Fruit fly (Drosophila melanogaster) whole organism, embryonic: ENCODE results near the gene CG7320.

Experiments
- Abd-B ChIP-seq: fragments of 200-800 bp; sonication (Bioruptor generic); optimal IDR thresholded peaks from 2 replicates; lab custom pipeline; 2018; ENCODE audit warnings: missing biosample characterization, mild to moderate bottlenecking, missing genetic modification characterization, moderate library complexity
- C15 ChIP-seq: fragments of 200-800 bp; sonication (Bioruptor generic); IDR thresholded peaks from 3 replicates; pipeline ENCODE4 v1.3.6; 2022; ENCODE audit warnings: missing biosample characterization, missing genetic modification characterization
- CG10431 ChIP-seq: fragments of 200-800 bp; sonication (Bioruptor generic); optimal IDR thresholded peaks from 3 replicates; lab custom pipeline; 2018; ENCODE audit warnings: missing biosample characterization, mild to moderate bottlenecking, missing genetic modification characterization
- CG11247 ChIP-seq: fragments of 200-800 bp; sonication (Bioruptor generic); IDR thresholded peaks from 2 replicates; pipeline ENCODE4 v1.3.6; 2022; ENCODE audit warnings: missing biosample characterization, missing genetic modification characterization
- CG15269 ChIP-seq: fragments of 200-800 bp; sonication (Bioruptor generic); optimal IDR thresholded peaks from 2 replicates; lab custom pipeline; 2018; ENCODE audit warnings: missing biosample characterization, mild to moderate bottlenecking, missing genetic modification characterization, moderate library complexity
- CG16815 ChIP-seq: fragments of 200-800 bp; sonication (Bioruptor generic); optimal IDR thresholded peaks from 3 replicates; lab custom pipeline; 2017; ENCODE audit warnings: missing biosample characterization, mild to moderate bottlenecking, missing genetic modification characterization
- CG30020 ChIP-seq: fragments of 200-800 bp; optimal IDR thresholded peaks from 2 replicates; lab custom pipeline; 2019; ENCODE audit warnings: missing biosample characterization, mild to moderate bottlenecking, missing genetic modification characterization, moderate library complexity
- CG32772 ChIP-seq: fragments of 200-800 bp; sonication (Bioruptor generic); IDR thresholded peaks from 2 replicates; pipeline ENCODE4 v1.3.6; 2022; ENCODE audit warnings: missing biosample characterization, missing genetic modification characterization
- CG3847 ChIP-seq: fragments of 200-800 bp; sonication (Bioruptor generic); IDR thresholded peaks from 2 replicates; pipeline ENCODE4 v1.3.6; 2022; ENCODE audit warnings: missing biosample characterization, missing genetic modification characterization
- CG4424 ChIP-seq: fragments of 200-800 bp; sonication (Bioruptor generic); optimal IDR thresholded peaks from 3 replicates; lab custom pipeline; 2016; ENCODE audit warnings: missing biosample characterization, missing genetic modification characterization
- CG4707 ChIP-seq: fragments of 200-800 bp; sonication (Bioruptor generic); optimal IDR thresholded peaks from 2 replicates; lab custom pipeline; 2018; ENCODE audit warnings: missing biosample characterization, mild to moderate bottlenecking, missing genetic modification characterization, moderate library complexity
- CG4820 ChIP-seq: fragments of 200-800 bp; sonication (Bioruptor generic); optimal IDR thresholded peaks from 3 replicates; lab custom pipeline; 2016; ENCODE audit warnings: missing biosample characterization, missing genetic modification characterization
- CG6765 ChIP-seq: fragments of 200-800 bp; sonication (Bioruptor generic); optimal IDR thresholded peaks from 3 replicates; lab custom pipeline; 2017; ENCODE audit warnings: missing biosample characterization, mild to moderate bottlenecking, missing genetic modification characterization
- CG8281 ChIP-seq: fragments of 200-800 bp; sonication (Bioruptor generic); optimal IDR thresholded peaks from 2 replicates; lab custom pipeline; 2018; ENCODE audit warnings: missing biosample characterization, mild to moderate bottlenecking, missing genetic modification characterization, moderate library complexity
- CG8359 ChIP-seq: fragments of 200-800 bp; sonication (Bioruptor generic); optimal IDR thresholded peaks from 2 replicates; lab custom pipeline; 2017; ENCODE audit warnings: missing biosample characterization, mild to moderate bottlenecking, missing genetic modification characterization, borderline replicate concordance
- CG8478 ChIP-seq: fragments of >200 bp; optimal IDR thresholded peaks from 2 replicates; lab custom pipeline; 2018
- CG9215 ChIP-seq: fragments of 200-800 bp; sonication (Bioruptor generic); IDR thresholded peaks from 2 replicates; pipeline ENCODE4 v1.3.6; 2022; ENCODE audit warnings: missing biosample characterization, missing genetic modification characterization
- Ets65A ChIP-seq: fragments of 200-800 bp; sonication (Bioruptor generic); peaks from one replicate; lab custom pipeline; 2016; ENCODE audit warnings: missing biosample characterization, missing genetic modification characterization
- Hr51 ChIP-seq, 2 experiments: fragments of 200-800 bp; sonication (Bioruptor generic); optimal IDR thresholded peaks; 2 replicates in 1 of 2; 3 replicates in 1 of 2; lab custom pipeline; 2016 to 2018; ENCODE audit warnings: missing biosample characterization in 2 of 2, missing genetic modification characterization in 2 of 2, mild to moderate bottlenecking in 1 of 2, moderate library complexity in 1 of 2
- Hsf ChIP-seq: fragments of 200-800 bp; sonication (Bioruptor generic); optimal IDR thresholded peaks from 3 replicates; lab custom pipeline; 2016; ENCODE audit warnings: missing biosample characterization, missing genetic modification characterization
- Lim3 ChIP-seq: fragments of 200-800 bp; sonication (Bioruptor generic); IDR thresholded peaks from 2 replicates; pipeline ENCODE4 v1.3.6; 2022; ENCODE audit warnings: missing biosample characterization, missing genetic modification characterization
- MBD-R2 ChIP-seq: fragments of 200-800 bp; sonication (Bioruptor generic); IDR thresholded peaks from 2 replicates; pipeline ENCODE4 v1.3.6; 2022; ENCODE audit warnings: missing biosample characterization, missing genetic modification characterization
- Max ChIP-seq: fragments of 200-800 bp; sonication (Bioruptor generic); optimal IDR thresholded peaks from 2 replicates; lab custom pipeline; 2016; ENCODE audit warnings: missing biosample characterization, mild to moderate bottlenecking, missing genetic modification characterization
- NK7.1 ChIP-seq: fragments of 200-800 bp; sonication (Bioruptor generic); optimal IDR thresholded peaks from 3 replicates; lab custom pipeline; 2016; ENCODE audit warnings: missing biosample characterization, missing genetic modification characterization
- PHDP ChIP-seq: fragments of 200-800 bp; sonication (Bioruptor generic); optimal IDR thresholded peaks from 3 replicates; lab custom pipeline; 2018; ENCODE audit warnings: missing biosample characterization, mild to moderate bottlenecking, missing genetic modification characterization, moderate library complexity
- Pdp1 ChIP-seq, 2 experiments: fragments of 200-800 bp; sonication (Bioruptor generic); optimal IDR thresholded peaks; 3 replicates each; lab custom pipeline; 2016; ENCODE audit warnings: missing biosample characterization in 2 of 2, missing genetic modification characterization in 2 of 2, mild to moderate bottlenecking in 1 of 2, moderate library complexity in 1 of 2
- Six4 ChIP-seq: fragments of 200-800 bp; sonication (Bioruptor generic); optimal IDR thresholded peaks from 2 replicates; lab custom pipeline; 2016; ENCODE audit warnings: missing biosample characterization, missing genetic modification characterization
- Sox102F ChIP-seq: fragments of 200-800 bp; sonication (Bioruptor generic); optimal IDR thresholded peaks from 2 replicates; lab custom pipeline; 2018; ENCODE audit warnings: missing biosample characterization, mild to moderate bottlenecking, missing genetic modification characterization, moderate library complexity
- Sry-δ ChIP-seq: fragments of 200-800 bp; sonication (Bioruptor generic); optimal IDR thresholded peaks from 2 replicates; lab custom pipeline; 2016; ENCODE audit warnings: missing biosample characterization, missing genetic modification characterization
- TFAM ChIP-seq: fragments of 200-800 bp; sonication (Bioruptor generic); optimal IDR thresholded peaks from 2 replicates; lab custom pipeline; 2017; ENCODE audit warnings: missing biosample characterization, missing genetic modification characterization, inconsistent platforms
- Xrp1 ChIP-seq: fragments of 200-800 bp; sonication (Bioruptor generic); IDR thresholded peaks from 2 replicates; pipeline ENCODE4 v1.3.6; 2022; ENCODE audit warnings: missing biosample characterization, missing genetic modification characterization
- YL-1 ChIP-seq: fragments of 200-800 bp; sonication (Bioruptor generic); optimal IDR thresholded peaks from 3 replicates; lab custom pipeline; 2017; ENCODE audit warnings: missing biosample characterization, mild to moderate bottlenecking, missing genetic modification characterization
- abd-A ChIP-seq: fragments of 200-800 bp; sonication (Bioruptor generic); optimal IDR thresholded peaks from 3 replicates; lab custom pipeline; 2019; ENCODE audit warnings: missing biosample characterization, mild to moderate bottlenecking, missing genetic modification characterization, moderate library complexity
- amos ChIP-seq: fragments of 200-800 bp; sonication (Bioruptor generic); IDR thresholded peaks from 2 replicates; pipeline ENCODE4 v1.3.6; 2022; ENCODE audit warnings: missing biosample characterization, missing genetic modification characterization; ENCODE audit not compliant: partially characterized antibody
- aop ChIP-seq: fragments of 200-800 bp; sonication (Bioruptor generic); IDR thresholded peaks from 2 replicates; pipeline ENCODE4 v1.3.6; 2022; ENCODE audit warnings: missing biosample characterization, missing genetic modification characterization
- bcd ChIP-seq: fragments of 200-800 bp; sonication (Bioruptor generic); optimal IDR thresholded peaks from 2 replicates; lab custom pipeline; 2017; ENCODE audit warnings: missing biosample characterization, mild to moderate bottlenecking, missing genetic modification characterization
- chinmo ChIP-seq: fragments of 200-800 bp; sonication (Bioruptor generic); IDR thresholded peaks from 4 replicates; pipeline ENCODE4 v1.3.6; 2022; ENCODE audit warnings: missing biosample characterization, missing genetic modification characterization; ENCODE audit not compliant: partially characterized antibody
- grau ChIP-seq: fragments of 200-800 bp; optimal IDR thresholded peaks from 3 replicates; lab custom pipeline; 2019; ENCODE audit warnings: missing biosample characterization, mild to moderate bottlenecking, missing genetic modification characterization, moderate library complexity
- grn ChIP-seq: fragments of 200-800 bp; sonication (Bioruptor generic); optimal IDR thresholded peaks from 3 replicates; lab custom pipeline; 2017; ENCODE audit warnings: missing biosample characterization, missing genetic modification characterization
- her ChIP-seq: fragments of 200-800 bp; sonication (Bioruptor generic); optimal IDR thresholded peaks from 2 replicates; lab custom pipeline; 2016; ENCODE audit warnings: missing biosample characterization, missing genetic modification characterization
- hkb ChIP-seq, 2 experiments: fragments of 200-800 bp in 1 of 2; fragments of >200 bp in 1 of 2; sonication (Bioruptor generic) in 1 of 2; IDR thresholded peaks in 1 of 2; optimal IDR thresholded peaks in 1 of 2; 2 replicates each; pipeline versions ENCODE4 v1.3.6 to Lab custom; 2017 to 2022; ENCODE audit warnings: missing biosample characterization in 1 of 2, missing genetic modification characterization in 1 of 2
- kni ChIP-seq: fragments of 200-800 bp; sonication (Bioruptor generic); optimal IDR thresholded peaks from 3 replicates; lab custom pipeline; 2017; ENCODE audit warnings: mild to moderate bottlenecking, missing biosample characterization, missing genetic modification reagents, missing genetic modification characterization
- oc ChIP-seq: fragments of 200-800 bp; sonication (Bioruptor generic); optimal IDR thresholded peaks from 2 replicates; lab custom pipeline; 2018; ENCODE audit warnings: missing biosample characterization, mild to moderate bottlenecking, missing genetic modification characterization, moderate library complexity
- pnt ChIP-seq: fragments of 200-800 bp; sonication (Bioruptor generic); optimal IDR thresholded peaks from 3 replicates; lab custom pipeline; 2016; ENCODE audit warnings: missing biosample characterization, missing genetic modification characterization
- prd ChIP-seq, 3 experiments: fragments of >200 bp in 2 of 3; fragments of 200-800 bp in 1 of 3; sonication (Bioruptor generic) in 1 of 3; optimal IDR thresholded peaks in 2 of 3; IDR thresholded peaks in 1 of 3; 2 replicates in 2 of 3; 3 replicates in 1 of 3; pipeline versions ENCODE4 v1.3.6 to Lab custom; 2017 to 2022; ENCODE audit warnings: missing biosample characterization in 1 of 3, missing genetic modification characterization in 1 of 3
- psq ChIP-seq: fragments of 200-800 bp; sonication (Bioruptor generic); optimal IDR thresholded peaks from 2 replicates; lab custom pipeline; 2017; ENCODE audit warnings: missing biosample characterization, missing genetic modification characterization
- ro ChIP-seq: fragments of 200-800 bp; sonication (Bioruptor generic); IDR thresholded peaks from 2 replicates; pipeline ENCODE4 v1.3.6; 2022; ENCODE audit warnings: missing biosample characterization, missing genetic modification characterization
- salm ChIP-seq: fragments of 200-800 bp; sonication (Bioruptor generic); optimal IDR thresholded peaks from 2 replicates; lab custom pipeline; 2018; ENCODE audit warnings: missing biosample characterization, mild to moderate bottlenecking, missing genetic modification characterization
- sens ChIP-seq: fragments of 200-800 bp; sonication (Bioruptor generic); peaks from one replicate; lab custom pipeline; 2016; ENCODE audit warnings: missing biosample characterization, missing genetic modification characterization
- sna ChIP-seq: fragments of 200-800 bp; sonication (Bioruptor generic); IDR thresholded peaks from 2 replicates; pipeline ENCODE4 v1.3.6; 2022; ENCODE audit warnings: missing biosample characterization, missing genetic modification characterization; ENCODE audit not compliant: partially characterized antibody
- toy ChIP-seq: fragments of 200-800 bp; sonication (Bioruptor generic); IDR thresholded peaks from 2 replicates; pipeline ENCODE4 v1.3.6; 2022; ENCODE audit warnings: missing biosample characterization, missing genetic modification characterization
- ttk ChIP-seq: fragments of 200-800 bp; sonication (Bioruptor generic); IDR thresholded peaks from 2 replicates; pipeline ENCODE4 v2.1.2; 2022; ENCODE audit warnings: missing biosample characterization, missing genetic modification characterization
- wdn ChIP-seq: fragments of 200-800 bp; sonication (Bioruptor generic); IDR thresholded peaks from 2 replicates; pipeline ENCODE4 v1.3.6; 2022; ENCODE audit warnings: missing biosample characterization, missing genetic modification characterization

CG7320 gene

DNA sequence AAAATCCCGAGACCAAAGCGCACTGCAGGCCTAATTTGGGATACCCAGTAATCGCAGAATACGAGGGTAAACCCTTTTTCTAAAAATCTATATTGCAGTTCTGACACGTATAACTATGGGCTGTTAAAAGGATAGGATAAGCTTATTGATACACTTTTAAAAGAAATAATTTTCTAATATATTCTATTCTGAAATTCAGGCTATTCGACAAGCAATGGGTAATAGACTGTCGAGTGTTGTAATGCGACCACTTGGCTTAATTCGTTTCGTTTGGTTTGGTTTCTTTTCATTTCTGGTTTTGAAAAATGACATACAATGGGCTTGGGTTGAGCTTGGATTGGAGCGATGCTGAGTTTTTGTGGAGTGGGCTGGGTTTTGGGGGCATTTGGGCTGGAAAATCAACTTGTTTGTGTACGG is 11.0 kb downstream of the CG7320 start (continued):
- TF ChIP-seq Abd-B (peak; percentile 69), TFAM (no peak), her (GFP tag; lab: Kevin White, UChicago) (no peak), CG8281 (tag; lab: Kevin White, UChicago) (no peak), CG8359 (peak; percentile 52), bcd (GFP tag; lab: Kevin White, UChicago) (peak; percentile 73), aop (0 out of 2 replicates have a peak, but pooled peaks have one; percentile 55), NK7.1 (GFP tag; lab: Kevin White, UChicago) (no peak), CG8478 (lab: Kevin White, UChicago) (no peak), CG11247 (GFP tag; lab: Robert Waterston, UW) (no peak; the same call in none of the 2 replicates), grau (tag; lab: Kevin White, UChicago) (peak; percentile 69), Hsf (GFP tag; lab: Kevin White, UChicago) (peak; percentile 51), oc (tag; lab: Kevin White, UChicago) (peak; percentile 65), Ets65A (GFP tag; lab: Kevin White, UChicago) (peak; percentile 90), Pdp1 (GFP tag; optimal IDR thresholded peaks at IDR 0.05; lab: Kevin White, UChicago) (peak; percentile 58 to 68), toy (GFP tag; lab: Robert Waterston, UW) (0 out of 2 replicates have a peak, but pooled peaks have one; percentile 31), Xrp1 (peak; percentile 94), salm (tag; lab: Kevin White, UChicago) (peak; percentile 38), CG4707 (GFP tag; lab: Kevin White, UChicago) (peak; percentile 16), sna (GFP tag; lab: Robert Waterston, UW) (no peak), CG10431 (no peak), ro (peak; percentile 87), Sry-δ (GFP tag; lab: Kevin White, UChicago) (peak; percentile 6), Lim3 (GFP tag; lab: Robert Waterston, UW) (peak; percentile 84), pnt (GFP tag; lab: Kevin White, UChicago) (peak; percentile 37), Sox102F (GFP tag; lab: Kevin White, UChicago) (peak; percentile 78), CG32772 (GFP tag; lab: Robert Waterston, UW) (peak; percentile 93), PHDP (peak; percentile 58), wdn (GFP tag; lab: Robert Waterston, UW) (peak; percentile 73), CG4820 (GFP tag; lab: Kevin White, UChicago) (peak; percentile 64), Hr51 (GFP tag; optimal IDR thresholded peaks at IDR 0.05; lab: Kevin White, UChicago) (peak; percentile 34 to 78), Six4 (GFP tag; lab: Kevin White, UChicago) (peak; percentile 41), YL-1 (no peak), CG16815 (GFP tag; lab: Kevin White, UChicago) (peak; percentile 56), amos (no peak), psq (peak; percentile 9), C15 (no peak), Max (GFP tag; lab: Kevin White, UChicago) (peak; percentile 48), CG6765 (no peak), CG30020 (tag; lab: Kevin White, UChicago) (no peak)

- TF ChIP-seq CG15269 (tag; lab: Kevin White, UChicago), result peak; percentile 32
- peak; percentile 52 for TF ChIP-seq kni (GFP tag; lab: Kevin White, UChicago)
- TF ChIP-seq prd (optimal IDR thresholded peaks at IDR 0.05; lab: Kevin White, UChicago), result no peak
- TF ChIP-seq prd (GFP tag; IDR thresholded peaks at IDR 0.05; lab: Robert Waterston, UW), result no peak
- TF ChIP-seq CG3847 (GFP tag; lab: Robert Waterston, UW), result no peak
- TF ChIP-seq grn (GFP tag; lab: Kevin White, UChicago), result peak; percentile 72
- peak; percentile 22 for TF ChIP-seq sens (GFP tag; lab: Kevin White, UChicago)
- TF ChIP-seq hkb (optimal IDR thresholded peaks at IDR 0.05; lab: Kevin White, UChicago), result no peak
- no peak for TF ChIP-seq hkb (GFP tag; IDR thresholded peaks at IDR 0.05; lab: Robert Waterston, UW)
- peak; percentile 4 for TF ChIP-seq abd-A (tag; lab: Kevin White, UChicago)
- TF ChIP-seq MBD-R2 (GFP tag; lab: Robert Waterston, UW), result no peak
- no peak for TF ChIP-seq CG9215
- TF ChIP-seq ttk (GFP tag; lab: Robert Waterston, UW), result peak; percentile 6; the same call in 1 of the 2 replicates
- TF ChIP-seq chinmo (GFP tag; lab: Robert Waterston, UW), result 0 out of 4 replicates have a peak, but pooled peaks have one; percentile 40
- no peak for TF ChIP-seq CG4424 (GFP tag; lab: Kevin White, UChicago)
Observed at dm6 chr3L:18213745-18214144, 12.5 kb downstream of the CG7320 start.
